Worm (Caenorhabditis elegans) whole organism, L4 larva: ENCODE measurements around the gene enu-3.6.

ENCODE experiments used
- D1046.2 ChIP-seq: fragments of 200-800 bp; sonication (Bioruptor generic); IDR thresholded peaks from 2 replicates; pipeline ENCODE4 v1.3.6; 2022; ENCODE audit warnings: missing genetic modification characterization, missing compliant biosample characterization
- F10B5.3 ChIP-seq: sonication (generic microtip); optimal IDR thresholded peaks from 2 replicates; lab custom pipeline; 2016; ENCODE audit warnings: mild to moderate bottlenecking, missing genetic modification characterization, missing compliant biosample characterization
- F26F4.8 ChIP-seq: fragments of 200-800 bp; sonication (Bioruptor generic); conservative IDR thresholded peaks from 2 replicates; pipeline ENCODE4 v1.3.6; 2022; ENCODE audit warnings: missing genetic modification characterization, missing compliant biosample characterization
- F49E8.2 ChIP-seq: sonication (generic microtip); optimal IDR thresholded peaks from 2 replicates; lab custom pipeline; 2016; ENCODE audit warnings: missing compliant biosample characterization, mild to moderate bottlenecking, missing genetic modification characterization, borderline replicate concordance
- R02D3.7 ChIP-seq: fragments of 150-350 bp; sonication (generic microtip); optimal IDR thresholded peaks from 3 replicates; lab custom pipeline; 2014; ENCODE audit warnings: missing biosample characterization, missing genetic modification characterization
- T26A8.4 ChIP-seq: fragments of 200-800 bp; sonication (Bioruptor generic); IDR thresholded peaks from 2 replicates; pipeline ENCODE4 v1.3.6; 2022; ENCODE audit warnings: missing genetic modification characterization, missing compliant biosample characterization
- ZK546.5 ChIP-seq, 2 experiments: sonication (generic microtip); optimal IDR thresholded peaks; 2 replicates each; lab custom pipeline; 2017; ENCODE audit warnings: missing biosample characterization in 2 of 2, missing genetic modification characterization in 2 of 2
- aha-1 ChIP-seq: fragments of 150-350 bp; peaks from one replicate; lab custom pipeline; 2014; ENCODE audit warnings: missing biosample characterization, missing genetic modification characterization
- arid-1 ChIP-seq: fragments of 200-800 bp; sonication (Bioruptor generic); conservative IDR thresholded peaks from 2 replicates; pipeline ENCODE4 v1.3.6; 2022; ENCODE audit warnings: missing genetic modification reagents, missing genetic modification characterization, missing compliant biosample characterization
- ces-1 ChIP-seq: fragments of 150-350 bp; sonication (generic microtip); optimal IDR thresholded peaks from 4 replicates; lab custom pipeline; 2014; ENCODE audit warnings: missing biosample characterization, missing genetic modification reagents, missing genetic modification characterization
- cey-2 ChIP-seq: sonication (generic microtip); optimal IDR thresholded peaks from 3 replicates; lab custom pipeline; 2017; ENCODE audit warnings: missing genetic modification characterization, mild to moderate bottlenecking, missing compliant biosample characterization, antibody characterized with exemption, borderline replicate concordance; ENCODE audit not compliant: insufficient read depth
- ctbp-1 ChIP-seq: fragments of 200-800 bp; sonication (Bioruptor generic); IDR thresholded peaks from 2 replicates; pipeline ENCODE4 v1.3.6; 2022; ENCODE audit warnings: missing genetic modification reagents, missing genetic modification characterization, missing compliant biosample characterization
- daf-19 ChIP-seq: fragments of 200-800 bp; sonication (Bioruptor generic); conservative IDR thresholded peaks from 2 replicates; pipeline ENCODE4 v1.3.6; 2022; ENCODE audit warnings: missing genetic modification characterization, missing compliant biosample characterization
- dmd-6 ChIP-seq: fragments of 200-800 bp; sonication (Bioruptor generic); IDR thresholded peaks from 2 replicates; pipeline ENCODE4 v1.3.6; 2022; ENCODE audit warnings: missing genetic modification reagents, missing genetic modification characterization, missing compliant biosample characterization
- dpl-1 ChIP-seq: fragments of 150-350 bp; optimal IDR thresholded peaks from 2 replicates; lab custom pipeline; 2014; ENCODE audit warnings: missing biosample characterization, missing genetic modification reagents, missing genetic modification characterization
- duxl-1 ChIP-seq: sonication (generic microtip); optimal IDR thresholded peaks from 2 replicates; lab custom pipeline; 2016; ENCODE audit warnings: mild to moderate bottlenecking, missing genetic modification characterization, moderate library complexity, missing compliant biosample characterization; ENCODE audit not compliant: poor library complexity
- dve-1 ChIP-seq: sonication (generic microtip); optimal IDR thresholded peaks from 2 replicates; lab custom pipeline; 2017; ENCODE audit warnings: antibody characterized with exemption, mild to moderate bottlenecking, missing genetic modification characterization, missing compliant biosample characterization; ENCODE audit not compliant: insufficient read depth
- egl-27 ChIP-seq: sonication (generic microtip); optimal IDR thresholded peaks from 3 replicates; lab custom pipeline; 2017; ENCODE audit warnings: missing biosample characterization, missing genetic modification reagents, missing genetic modification characterization
- gei-8 ChIP-seq: fragments of 200-800 bp; sonication (Bioruptor generic); optimal IDR thresholded peaks from 2 replicates; lab custom pipeline; 2018; ENCODE audit warnings: mild to moderate bottlenecking, missing genetic modification characterization, missing compliant biosample characterization
- hlh-11 ChIP-seq: fragments of 200-800 bp; sonication (Bioruptor generic); optimal IDR thresholded peaks from 2 replicates; lab custom pipeline; 2018; ENCODE audit warnings: mild to moderate bottlenecking, missing genetic modification characterization, missing compliant biosample characterization
- hlh-30 ChIP-seq: sonication (generic microtip); optimal IDR thresholded peaks from 2 replicates; lab custom pipeline; 2017; ENCODE audit warnings: antibody characterized with exemption, mild to moderate bottlenecking, missing genetic modification characterization, missing compliant biosample characterization; ENCODE audit not compliant: insufficient read depth
- hmg-1.1 ChIP-seq: fragments of 200-800 bp; sonication (Bioruptor generic); IDR thresholded peaks from 2 replicates; pipeline ENCODE4 v1.3.6; 2022; ENCODE audit warnings: missing genetic modification reagents, missing genetic modification characterization, missing compliant biosample characterization
- lim-7 ChIP-seq: fragments of 200-800 bp; sonication (Bioruptor generic); IDR thresholded peaks from 2 replicates; pipeline ENCODE4 v1.3.6; 2022; ENCODE audit warnings: missing genetic modification characterization, missing compliant biosample characterization
- lin-1 ChIP-seq: fragments of 200-800 bp; sonication (Bioruptor generic); IDR thresholded peaks from 2 replicates; pipeline ENCODE4 v1.3.6; 2022; ENCODE audit warnings: missing genetic modification reagents, missing genetic modification characterization, missing compliant biosample characterization
- lin-13 ChIP-seq: fragments of 150-350 bp; optimal IDR thresholded peaks from 2 replicates; lab custom pipeline; 2014; ENCODE audit warnings: missing biosample characterization, missing genetic modification reagents, missing genetic modification characterization
- lin-15B ChIP-seq: fragments of 150-350 bp; sonication (generic microtip); optimal IDR thresholded peaks from 3 replicates; lab custom pipeline; 2014; ENCODE audit warnings: missing biosample characterization, missing genetic modification characterization
- lin-38 ChIP-seq: fragments of 200-800 bp; sonication (Bioruptor generic); IDR thresholded peaks from 2 replicates; pipeline ENCODE4 v1.3.6; 2022; ENCODE audit warnings: missing genetic modification reagents, missing genetic modification characterization, missing compliant biosample characterization
- lin-39 ChIP-seq: fragments of 150-350 bp; optimal IDR thresholded peaks from 2 replicates; lab custom pipeline; 2014; ENCODE audit warnings: missing biosample characterization, missing genetic modification reagents, missing genetic modification characterization
- lsy-2 ChIP-seq, 2 experiments: fragments of 150-350 bp in 1 of 2; sonication (generic microtip) in 1 of 2; optimal IDR thresholded peaks; 2 replicates each; lab custom pipeline; 2014 to 2017; ENCODE audit warnings: missing biosample characterization in 2 of 2, missing genetic modification characterization in 2 of 2
- madf-5 ChIP-seq, 2 experiments: fragments of 200-800 bp; sonication (Bioruptor generic); IDR thresholded peaks; 2 replicates each; pipeline ENCODE4 v1.3.6; 2022; ENCODE audit warnings: missing compliant biosample characterization in 2 of 2, missing genetic modification characterization in 2 of 2
- mdt-29 ChIP-seq: fragments of 200-800 bp; sonication (Bioruptor generic); IDR thresholded peaks from 2 replicates; pipeline ENCODE4 v1.3.6; 2022; ENCODE audit warnings: missing genetic modification reagents, missing genetic modification characterization, missing compliant biosample characterization
- mes-2 ChIP-seq: sonication (generic microtip); optimal IDR thresholded peaks from 2 replicates; lab custom pipeline; 2016; ENCODE audit warnings: missing genotype, mild to moderate bottlenecking, missing genetic modification characterization, missing compliant biosample characterization; ENCODE audit not compliant: poor library complexity, severe bottlenecking
- mxl-2 ChIP-seq: fragments of 200-800 bp; sonication (Bioruptor generic); conservative IDR thresholded peaks from 2 replicates; pipeline ENCODE4 v1.3.6; 2022; ENCODE audit warnings: missing genetic modification reagents, missing genetic modification characterization, missing compliant biosample characterization
- mxl-3 ChIP-seq: fragments of 200-800 bp; sonication (Bioruptor generic); optimal IDR thresholded peaks from 2 replicates; lab custom pipeline; 2018; ENCODE audit warnings: mild to moderate bottlenecking, missing genetic modification characterization, missing compliant biosample characterization
- nhr-10 ChIP-seq: fragments of 150-350 bp; optimal IDR thresholded peaks from 2 replicates; lab custom pipeline; 2014; ENCODE audit warnings: missing biosample characterization, missing genetic modification characterization
- nhr-102 ChIP-seq: sonication (generic microtip); optimal IDR thresholded peaks from 2 replicates; lab custom pipeline; 2016; ENCODE audit warnings: mild to moderate bottlenecking, missing genetic modification characterization, moderate library complexity, missing compliant biosample characterization
- nhr-25 ChIP-seq: sonication (generic microtip); optimal IDR thresholded peaks from 2 replicates; lab custom pipeline; 2017; ENCODE audit warnings: missing genetic modification characterization, mild to moderate bottlenecking, missing compliant biosample characterization, antibody characterized with exemption, moderate library complexity, borderline replicate concordance; ENCODE audit not compliant: insufficient read depth
- nhr-28 ChIP-seq: fragments of 150-350 bp; optimal IDR thresholded peaks from 2 replicates; lab custom pipeline; 2014; ENCODE audit warnings: missing biosample characterization, missing genetic modification characterization
- nhr-42 ChIP-seq: fragments of 200-800 bp; sonication (Bioruptor generic); IDR thresholded peaks from 2 replicates; pipeline ENCODE4 v1.3.6; 2022; ENCODE audit warnings: missing genetic modification characterization, missing compliant biosample characterization
- pha-4 ChIP-seq, 2 experiments: fragments of 150-350 bp in 1 of 2; fragments of 200-800 bp in 1 of 2; sonication (Bioruptor generic) in 1 of 2; IDR thresholded peaks in 1 of 2; optimal IDR thresholded peaks in 1 of 2; 2 replicates each; pipeline versions ENCODE4 v1.3.6 to Lab custom; 2014 to 2022; ENCODE audit warnings: missing genetic modification characterization in 2 of 2, missing genetic modification reagents in 2 of 2, missing biosample characterization in 1 of 2, missing compliant biosample characterization in 1 of 2
- php-3 ChIP-seq: fragments of 200-800 bp; sonication (Bioruptor generic); IDR thresholded peaks from 2 replicates; pipeline ENCODE4 v1.3.6; 2022; ENCODE audit warnings: missing genetic modification reagents, missing genetic modification characterization, missing compliant biosample characterization
- pqm-1 ChIP-seq: sonication (generic microtip); optimal IDR thresholded peaks from 2 replicates; lab custom pipeline; 2017; ENCODE audit warnings: missing biosample characterization, missing genetic modification characterization
- saeg-2 ChIP-seq: fragments of 200-800 bp; sonication (Bioruptor generic); IDR thresholded peaks from 2 replicates; pipeline ENCODE4 v1.3.6; 2022; ENCODE audit warnings: missing genetic modification reagents, missing genetic modification characterization, missing compliant biosample characterization
- sdz-12 ChIP-seq: fragments of 200-800 bp; sonication (Bioruptor generic); optimal IDR thresholded peaks from 2 replicates; lab custom pipeline; 2018; ENCODE audit warnings: mild to moderate bottlenecking, missing genetic modification characterization, missing compliant biosample characterization
- snpc-1.2 ChIP-seq: fragments of 200-800 bp; sonication (Bioruptor generic); IDR thresholded peaks from 2 replicates; pipeline ENCODE4 v1.3.6; 2022; ENCODE audit warnings: missing genetic modification reagents, missing genetic modification characterization, missing compliant biosample characterization
- tag-97 ChIP-seq: fragments of 200-800 bp; sonication (Bioruptor generic); IDR thresholded peaks from 2 replicates; pipeline ENCODE4 v1.3.6; 2022; ENCODE audit warnings: missing genetic modification characterization, missing compliant biosample characterization
- zip-11 ChIP-seq: fragments of 200-800 bp; sonication (Bioruptor generic); IDR thresholded peaks from 2 replicates; pipeline ENCODE4 v1.3.6; 2022; ENCODE audit warnings: missing genetic modification characterization, missing compliant biosample characterization
- zip-2 ChIP-seq: fragments of 150-350 bp; optimal IDR thresholded peaks from 2 replicates; lab custom pipeline; 2014; ENCODE audit warnings: missing biosample characterization, missing genetic modification characterization

Gene enu-3.6

DNA sequence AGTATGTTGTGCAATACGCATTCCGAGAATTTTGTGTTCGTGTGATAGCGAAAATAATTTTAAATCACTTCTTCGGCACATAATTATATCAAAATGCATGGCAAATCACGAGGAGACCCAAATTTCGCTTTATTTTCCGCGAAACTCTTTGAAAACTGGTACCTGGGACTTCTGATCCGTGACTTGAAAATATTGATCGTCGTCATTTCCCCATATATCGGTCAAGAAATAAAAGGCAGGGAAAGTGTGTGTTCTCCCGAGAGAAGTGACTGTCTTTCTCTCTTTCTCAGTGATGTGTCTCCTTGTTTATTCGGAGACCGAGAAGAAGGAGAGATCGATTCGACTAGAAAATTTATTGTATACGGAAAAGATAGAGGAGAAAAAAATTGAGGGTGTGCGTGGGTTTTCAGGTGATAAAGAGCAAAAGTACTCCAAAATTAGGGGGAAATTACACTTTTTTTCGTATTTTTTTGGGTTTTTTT is 39.0 kb upstream of the enu-3.6 start, which contains the start of gene W09D10.5:
TSS of gene W09D10.5 (minus strand) at position 345 of the 482 bp plus-strand sequence.
- TF ChIP-seq pha-4 (GFP tag; IDR thresholded peaks at IDR 0.05; lab: Robert Waterston, UW) (0 out of 2 replicates have a peak, but pooled peaks have one; percentile 44), pha-4 (tag; optimal IDR thresholded peaks at IDR 0.05; lab: Kevin White, UChicago) (no peak), saeg-2 (no peak), nhr-28 (tag; lab: Kevin White, UChicago) (peak; percentile 76), dpl-1 (GFP tag; lab: Kevin White, UChicago) (no peak), zip-2 (no peak), egl-27 (tag; lab: Kevin White, UChicago) (no peak), mxl-2 (GFP tag; lab: Robert Waterston, UW) (no peak), lin-15B (tag; lab: Kevin White, UChicago) (no peak), dmd-6 (GFP tag; lab: Robert Waterston, UW) (peak; percentile 51; the same call in 1 of the 2 replicates), lin-13 (GFP tag; lab: Kevin White, UChicago) (peak; percentile 22), duxl-1 (no peak), hmg-1.1 (GFP tag; lab: Robert Waterston, UW) (peak; percentile 42; the same call in 1 of the 2 replicates), ces-1 (GFP tag; lab: Kevin White, UChicago) (no peak), T26A8.4 (peak; percentile 55), F49E8.2 (no peak), F10B5.3 (no peak), madf-5 (GFP tag; IDR thresholded peaks at IDR 0.05; lab: Robert Waterston, UW) (peak in 1 of 2 experiments; percentile 85; a peak in 1 of 4 replicates), ZK546.5 (tag; optimal IDR thresholded peaks at IDR 0.05; lab: Kevin White, UChicago) (no peak), sdz-12 (GFP tag; lab: Kevin White, UChicago) (peak; percentile 27), tag-97 (GFP tag; lab: Robert Waterston, UW) (no peak), hlh-11 (tag; lab: Kevin White, UChicago) (peak; percentile 57), cey-2 (tag; lab: Kevin White, UChicago) (no peak), snpc-1.2 (GFP tag; lab: Robert Waterston, UW) (peak; percentile 59; the same call in 1 of the 2 replicates), pqm-1 (tag; lab: Kevin White, UChicago) (peak; percentile 66), mes-2 (tag; lab: Kevin White, UChicago) (peak; percentile 41), mdt-29 (0 out of 2 replicates have a peak, but pooled peaks have one; percentile 5), lin-1 (GFP tag; lab: Robert Waterston, UW) (0 out of 2 replicates have a peak, but pooled peaks have one; percentile 14), dve-1 (tag; lab: Kevin White, UChicago) (peak; percentile 67), lim-7 (GFP tag; lab: Robert Waterston, UW) (peak; percentile 63; the same call in 1 of the 2 replicates), zip-11 (peak; percentile 29; the same call in 1 of the 2 replicates), mxl-3 (GFP tag; lab: Kevin White, UChicago) (peak; percentile 40), D1046.2 (no peak), lsy-2 (tag; optimal IDR thresholded peaks at IDR 0.05; lab: Kevin White, UChicago) (peak in 1 of 2 experiments; percentile 28), F26F4.8 (GFP tag; lab: Robert Waterston, UW) (peak; percentile 56; the same call in 1 of the 2 replicates), lin-38 (GFP tag; lab: Robert Waterston, UW) (peak; percentile 44), arid-1 (GFP tag; lab: Robert Waterston, UW) (0 out of 2 replicates have a peak, but pooled peaks have one; percentile 43), daf-19 (GFP tag; lab: Robert Waterston, UW) (0 out of 2 replicates have a peak, but pooled peaks have one; percentile 27), nhr-42 (GFP tag; lab: Robert Waterston, UW) (0 out of 2 replicates have a peak, but pooled peaks have one; percentile 35), php-3 (GFP tag; lab: Robert Waterston, UW) (no peak), ctbp-1 (GFP tag; lab: Robert Waterston, UW) (0 out of 2 replicates have a peak, but pooled peaks have one; percentile 39), R02D3.7 (tag; lab: Kevin White, UChicago) (no peak), nhr-10 (peak; percentile 1), nhr-102 (tag; lab: Kevin White, UChicago) (peak; percentile 9), gei-8 (GFP tag; lab: Kevin White, UChicago) (peak; percentile 83), lin-39 (tag; lab: Kevin White, UChicago) (no peak), hlh-30 (tag; lab: Kevin White, UChicago) (peak; percentile 36), nhr-25 (tag; lab: Kevin White, UChicago) (no peak), aha-1 (tag; lab: Kevin White, UChicago) (peak; percentile 91)
